Worm (Caenorhabditis elegans) whole organism, mixed stage, embryonic: ENCODE results near the gene F40G12.6.

Experiments
- ceh-39 ChIP-seq: fragments of 150-350 bp; optimal IDR thresholded peaks from 2 replicates; lab custom pipeline; 2014; ENCODE audit warnings: missing biosample characterization, missing genetic modification characterization
- elt-1 ChIP-seq: sonication (generic microtip); optimal IDR thresholded peaks from 2 replicates; lab custom pipeline; 2017; ENCODE audit warnings: missing genetic modification characterization, mild to moderate bottlenecking, missing compliant biosample characterization, antibody characterized with exemption, moderate library complexity, borderline replicate concordance; ENCODE audit not compliant: insufficient read depth
- ham-2 ChIP-seq: fragments of 200-800 bp; sonication (Bioruptor generic); optimal IDR thresholded peaks from 2 replicates; lab custom pipeline; 2018; ENCODE audit warnings: mild to moderate bottlenecking, missing genetic modification characterization, missing compliant biosample characterization
- mep-1 ChIP-seq: fragments of 150-350 bp; optimal IDR thresholded peaks from 2 replicates; lab custom pipeline; 2017; ENCODE audit warnings: missing biosample characterization, missing genetic modification reagents, missing genetic modification characterization, inconsistent platforms
- nhr-237 ChIP-seq: fragments of 150-350 bp; optimal IDR thresholded peaks from 2 replicates; lab custom pipeline; 2014; ENCODE audit warnings: missing biosample characterization, missing genetic modification characterization
- nhr-28 ChIP-seq: fragments of 150-350 bp; optimal IDR thresholded peaks from 2 replicates; lab custom pipeline; 2014; ENCODE audit warnings: missing biosample characterization, missing genetic modification characterization
- pha-4 ChIP-seq: fragments of 150-350 bp; optimal IDR thresholded peaks from 2 replicates; lab custom pipeline; 2018; ENCODE audit warnings: missing biosample characterization, missing genetic modification reagents, missing genetic modification characterization
- sptf-1 ChIP-seq: sonication (generic microtip); optimal IDR thresholded peaks from 2 replicates; lab custom pipeline; 2017; ENCODE audit warnings: mild to moderate bottlenecking, missing genetic modification characterization, moderate library complexity, missing compliant biosample characterization

- TF ChIP-seq ham-2 (no peak), nhr-237 (no peak), pha-4 (tag; lab: Kevin White, UChicago) (no peak), nhr-28 (tag; lab: Kevin White, UChicago) (no peak), mep-1 (no peak), sptf-1 (tag; lab: Kevin White, UChicago) (no peak), ceh-39 (tag; lab: Kevin White, UChicago) (no peak), elt-1 (tag; lab: Kevin White, UChicago) (no peak)
These were observed 38.2 kb upstream of the F40G12.6 start, which contains the start of gene ddn-3 for ce11 chrV:14311115-14311514.
